Worm (Caenorhabditis elegans) whole organism, young adult: Measurements from ENCODE around the gene Y53G8AR.8.
"Not testable (repeated sequence)": the region's sequence is repeated elsewhere in the genome, so short reads cannot be mapped to it uniquely, and the experiment has no call there.

Experiments used
- F23B12.7 ChIP-seq: sonication (generic microtip); optimal IDR thresholded peaks from 2 replicates; lab custom pipeline; 2017; ENCODE audit warnings: missing genetic modification characterization, mild to moderate bottlenecking, missing compliant biosample characterization, antibody characterized with exemption, moderate library complexity; ENCODE audit not compliant: insufficient read depth
- F39B2.1 ChIP-seq: fragments of 200-800 bp; sonication (Bioruptor generic); IDR thresholded peaks from 2 replicates; pipeline ENCODE4 v1.3.6; 2022; ENCODE audit warnings: missing genetic modification reagents, missing genetic modification characterization, missing compliant biosample characterization
- F49E8.2 ChIP-seq: sonication (generic microtip); optimal IDR thresholded peaks from 3 replicates; lab custom pipeline; 2017; ENCODE audit warnings: missing genetic modification characterization, mild to moderate bottlenecking, missing compliant biosample characterization, antibody characterized with exemption, moderate library complexity; ENCODE audit not compliant: insufficient read depth
- Y56A3A.18 ChIP-seq: fragments of 200-800 bp; sonication (Bioruptor generic); IDR thresholded peaks from 2 replicates; pipeline ENCODE4 v1.3.6; 2022; ENCODE audit warnings: missing genetic modification reagents, missing genetic modification characterization, missing compliant biosample characterization
- Y95B8A.8 ChIP-seq: fragments of 200-800 bp; sonication (Bioruptor generic); IDR thresholded peaks from 2 replicates; pipeline ENCODE4 v1.3.6; 2022; ENCODE audit warnings: missing genetic modification reagents, missing genetic modification characterization, missing compliant biosample characterization
- aptf-2 ChIP-seq: fragments of 200-800 bp; sonication (Bioruptor generic); conservative IDR thresholded peaks from 2 replicates; pipeline ENCODE4 v1.3.6; 2022; ENCODE audit warnings: missing genetic modification reagents, missing genetic modification characterization, missing compliant biosample characterization
- attf-3 ChIP-seq: fragments of 200-800 bp; sonication (Bioruptor generic); conservative IDR thresholded peaks from 2 replicates; pipeline ENCODE4 v1.3.6; 2022; ENCODE audit warnings: missing genetic modification reagents, missing genetic modification characterization, missing compliant biosample characterization
- bed-2 ChIP-seq: fragments of 200-800 bp; sonication (Bioruptor generic); IDR thresholded peaks from 2 replicates; pipeline ENCODE4 v1.3.6; 2022; ENCODE audit warnings: missing genetic modification reagents, missing genetic modification characterization, missing compliant biosample characterization
- ccch-3 ChIP-seq: fragments of 200-800 bp; sonication (Bioruptor generic); optimal IDR thresholded peaks from 2 replicates; lab custom pipeline; 2018; ENCODE audit warnings: mild to moderate bottlenecking, missing genetic modification characterization, missing compliant biosample characterization
- ceh-40 ChIP-seq: fragments of 200-800 bp; sonication (Bioruptor generic); IDR thresholded peaks from 2 replicates; pipeline ENCODE4 v1.3.6; 2022; ENCODE audit warnings: missing genetic modification characterization, missing compliant biosample characterization
- ceh-91 ChIP-seq: fragments of 200-800 bp; sonication (Bioruptor generic); IDR thresholded peaks from 2 replicates; pipeline ENCODE4 v1.3.6; 2022; ENCODE audit warnings: missing genetic modification reagents, missing genetic modification characterization, missing compliant biosample characterization
- chd-7 ChIP-seq: sonication (generic microtip); optimal IDR thresholded peaks from 2 replicates; lab custom pipeline; 2016; ENCODE audit warnings: mild to moderate bottlenecking, missing genetic modification characterization, moderate library complexity, missing compliant biosample characterization
- dox-1 ChIP-seq: fragments of 200-800 bp; sonication (Bioruptor generic); IDR thresholded peaks from 2 replicates; pipeline ENCODE4 v1.3.6; 2022; ENCODE audit warnings: missing genetic modification reagents, missing genetic modification characterization, missing compliant biosample characterization
- dpl-1 ChIP-seq: fragments of 150-350 bp; optimal IDR thresholded peaks from 2 replicates; lab custom pipeline; 2014; ENCODE audit warnings: missing biosample characterization, missing genetic modification reagents, missing genetic modification characterization
- efl-1 ChIP-seq: fragments of 150-350 bp; optimal IDR thresholded peaks from 2 replicates; lab custom pipeline; 2014; ENCODE audit warnings: missing biosample characterization, missing genetic modification reagents, missing genetic modification characterization
- ekl-4 ChIP-seq: fragments of 200-800 bp; sonication (Bioruptor generic); IDR thresholded peaks from 2 replicates; pipeline ENCODE4 v1.3.6; 2022; ENCODE audit warnings: missing genetic modification reagents, missing genetic modification characterization, missing compliant biosample characterization
- hmg-1.2 ChIP-seq: fragments of 200-800 bp; sonication (Bioruptor generic); IDR thresholded peaks from 2 replicates; pipeline ENCODE4 v1.3.6; 2022; ENCODE audit warnings: missing genetic modification reagents, missing genetic modification characterization, missing compliant biosample characterization
- hmg-20 ChIP-seq: fragments of 200-800 bp; sonication (Bioruptor generic); IDR thresholded peaks from 2 replicates; pipeline ENCODE4 v1.3.6; 2022; ENCODE audit warnings: missing genetic modification reagents, missing genetic modification characterization, missing compliant biosample characterization
- lag-1 ChIP-seq: fragments of 200-800 bp; sonication (Bioruptor generic); IDR thresholded peaks from 2 replicates; pipeline ENCODE4 v1.3.6; 2022; ENCODE audit warnings: missing genetic modification reagents, missing genetic modification characterization, missing compliant biosample characterization
- let-526 ChIP-seq: fragments of 200-800 bp; sonication (Bioruptor generic); IDR thresholded peaks from 2 replicates; pipeline ENCODE4 v1.3.6; 2022; ENCODE audit warnings: missing genetic modification reagents, missing genetic modification characterization, missing compliant biosample characterization
- let-607 ChIP-seq, 2 experiments: fragments of 200-800 bp in 1 of 2; sonication (Bioruptor generic) in 1 of 2; sonication (generic microtip) in 1 of 2; optimal IDR thresholded peaks; 2 replicates each; lab custom pipeline; 2016 to 2018; ENCODE audit warnings: mild to moderate bottlenecking in 2 of 2, missing compliant biosample characterization in 2 of 2, missing genetic modification characterization in 2 of 2, moderate library complexity in 2 of 2, missing genotype in 1 of 2
- lsy-27 ChIP-seq: sonication (generic microtip); optimal IDR thresholded peaks from 2 replicates; lab custom pipeline; 2017; ENCODE audit warnings: missing genetic modification characterization, mild to moderate bottlenecking, missing compliant biosample characterization, antibody characterized with exemption, missing genotype, borderline replicate concordance; ENCODE audit not compliant: insufficient read depth
- madf-3 ChIP-seq: fragments of 200-800 bp; sonication (Bioruptor generic); IDR thresholded peaks from 2 replicates; pipeline ENCODE4 v1.3.6; 2022; ENCODE audit warnings: missing genetic modification reagents, missing genetic modification characterization, missing compliant biosample characterization
- madf-6 ChIP-seq: fragments of 200-800 bp; sonication (Bioruptor generic); IDR thresholded peaks from 2 replicates; pipeline ENCODE4 v1.3.6; 2022; ENCODE audit warnings: missing genetic modification reagents, missing genetic modification characterization, missing compliant biosample characterization
- mel-28 ChIP-seq: sonication (generic microtip); optimal IDR thresholded peaks from 2 replicates; lab custom pipeline; 2016; ENCODE audit warnings: borderline replicate concordance, mild to moderate bottlenecking, missing genetic modification characterization, missing compliant biosample characterization
- nhr-120 ChIP-seq: fragments of 200-800 bp; sonication (Bioruptor generic); IDR thresholded peaks from 2 replicates; pipeline ENCODE4 v1.3.6; 2022; ENCODE audit warnings: missing genetic modification characterization, missing compliant biosample characterization
- nhr-27 ChIP-seq: fragments of 200-800 bp; sonication (Bioruptor generic); optimal IDR thresholded peaks from 2 replicates; lab custom pipeline; 2018; ENCODE audit warnings: mild to moderate bottlenecking, missing genetic modification characterization, moderate library complexity, missing compliant biosample characterization
- nhr-80 ChIP-seq: sonication (generic microtip); optimal IDR thresholded peaks from 2 replicates; lab custom pipeline; 2016; ENCODE audit warnings: missing genetic modification characterization, missing compliant biosample characterization
- nhr-90 ChIP-seq: sonication (generic microtip); optimal IDR thresholded peaks from 2 replicates; lab custom pipeline; 2016; ENCODE audit warnings: missing genotype, mild to moderate bottlenecking, missing genetic modification characterization, missing compliant biosample characterization
- rcor-1 ChIP-seq: fragments of 200-800 bp; sonication (Bioruptor generic); IDR thresholded peaks from 2 replicates; pipeline ENCODE4 v1.3.6; 2022; ENCODE audit warnings: missing genetic modification reagents, missing genetic modification characterization, missing compliant biosample characterization
- repo-1 ChIP-seq: sonication (generic microtip); optimal IDR thresholded peaks from 2 replicates; lab custom pipeline; 2017; ENCODE audit warnings: mild to moderate bottlenecking, missing genetic modification characterization, missing compliant biosample characterization
- rpc-1 ChIP-seq, 2 experiments: fragments of 150-350 bp in 1 of 2; sonication (generic microtip) in 1 of 2; optimal IDR thresholded peaks; 2 replicates each; lab custom pipeline; 2014 to 2018; ENCODE audit warnings: missing biosample characterization in 1 of 2, missing genetic modification characterization in 1 of 2, missing genetic modification reagents in 1 of 2, missing genotype in 1 of 2
- somi-1 ChIP-seq: fragments of 200-800 bp; sonication (Bioruptor generic); optimal IDR thresholded peaks from 2 replicates; lab custom pipeline; 2018; ENCODE audit warnings: mild to moderate bottlenecking, missing genetic modification characterization, missing compliant biosample characterization
- sptf-2 ChIP-seq: fragments of 200-800 bp; sonication (Bioruptor generic); optimal IDR thresholded peaks from 2 replicates; lab custom pipeline; 2018; ENCODE audit warnings: mild to moderate bottlenecking, missing genetic modification characterization, missing compliant biosample characterization
- tbx-9 ChIP-seq: sonication (generic microtip); optimal IDR thresholded peaks from 2 replicates; lab custom pipeline; 2016; ENCODE audit warnings: borderline replicate concordance, missing genetic modification characterization, inconsistent platforms, missing compliant biosample characterization
- zfh-2 ChIP-seq: fragments of 200-800 bp; sonication (Bioruptor generic); conservative IDR thresholded peaks from 2 replicates; pipeline ENCODE4 v1.3.6; 2022; ENCODE audit warnings: missing genetic modification reagents, missing genetic modification characterization, missing compliant biosample characterization
- ztf-18 ChIP-seq: sonication (generic microtip); optimal IDR thresholded peaks from 2 replicates; lab custom pipeline; 2016; ENCODE audit warnings: missing genotype, mild to moderate bottlenecking, missing genetic modification characterization, missing compliant biosample characterization
- ztf-3 ChIP-seq: fragments of 200-800 bp; sonication (Bioruptor generic); optimal IDR thresholded peaks from 2 replicates; lab custom pipeline; 2018; ENCODE audit warnings: mild to moderate bottlenecking, missing genetic modification characterization, missing compliant biosample characterization
- ztf-6 ChIP-seq: fragments of 200-800 bp; sonication (Bioruptor generic); IDR thresholded peaks from 2 replicates; pipeline ENCODE4 v1.3.6; 2022; ENCODE audit warnings: missing genetic modification reagents, missing genetic modification characterization, missing compliant biosample characterization

The Y53G8AR.8 gene

ce11 chrIII:3259691-3260090 lies 34.4 kb downstream of the Y53G8AR.8 start, which contains the start of gene Y53G8AM.6:
Gene Y53G8AM.6, minus strand, starts transcription at chrIII:3259791.
- TF ChIP-seq bed-2 (GFP tag; lab: Robert Waterston, UW); ceh-40 (GFP tag; lab: Robert Waterston, UW); let-607 (tag; optimal IDR thresholded peaks at IDR 0.05; lab: Kevin White, UChicago): not testable (repeated sequence)

- no peak for TF ChIP-seq rcor-1 (GFP tag; lab: Robert Waterston, UW)
- TF ChIP-seq bed-2 (GFP tag; lab: Robert Waterston, UW): no peak
- TF ChIP-seq attf-3 (GFP tag; lab: Robert Waterston, UW): no peak
- no peak for TF ChIP-seq F39B2.1 (GFP tag; lab: Robert Waterston, UW)
- no peak for TF ChIP-seq repo-1 (tag; lab: Kevin White, UChicago)
- TF ChIP-seq sptf-2: no peak
- TF ChIP-seq lag-1 (GFP tag; lab: Robert Waterston, UW): no peak
- no peak for TF ChIP-seq efl-1 (GFP tag; lab: Kevin White, UChicago)
- TF ChIP-seq ceh-91 (GFP tag; lab: Robert Waterston, UW): no peak
- TF ChIP-seq F49E8.2: no peak
- no peak for TF ChIP-seq somi-1 (GFP tag; lab: Kevin White, UChicago)
- no peak for TF ChIP-seq Y95B8A.8 (GFP tag; lab: Robert Waterston, UW)
- TF ChIP-seq hmg-1.2: no peak
- no peak for TF ChIP-seq nhr-27 (tag; lab: Kevin White, UChicago)
- TF ChIP-seq ztf-18: no peak
- no peak for TF ChIP-seq hmg-20
- TF ChIP-seq Y56A3A.18 (GFP tag; lab: Robert Waterston, UW): no peak
- TF ChIP-seq, all 124 proteins: peak for 0
Observed at ce11 chrIII:3258306-3258705, 35.8 kb downstream of the Y53G8AR.8 start, which contains the start of gene nspg-7.2. Gene nspg-7.2, minus strand, starts transcription at chrIII:3258406.

ce11 chrIII:3255575-3255974 lies 38.6 kb downstream of the Y53G8AR.8 start, which contains the start of gene Y53G8AM.4:
Gene Y53G8AM.4, minus strand, starts transcription at chrIII:3255675.
- TF ChIP-seq tbx-9 (tag; lab: Kevin White, UChicago): no peak

ce11 chrIII:3255023-3255422 lies 39.1 kb downstream of the Y53G8AR.8 start:
- TF ChIP-seq hmg-20: no peak
- TF ChIP-seq mel-28: no peak
- peak; percentile 88 for TF ChIP-seq hmg-1.2
- TF ChIP-seq ccch-3 (GFP tag; lab: Kevin White, UChicago): no peak
- no peak for TF ChIP-seq attf-3 (GFP tag; lab: Robert Waterston, UW)

- no peak for TF ChIP-seq ztf-6
- TF ChIP-seq nhr-120: no peak
- no peak for TF ChIP-seq zfh-2
- TF ChIP-seq Y95B8A.8 (GFP tag; lab: Robert Waterston, UW): no peak
- peak; percentile 90 for TF ChIP-seq nhr-80 (tag; lab: Kevin White, UChicago)
- 0 out of 2 replicates have a peak, but pooled peaks have one; percentile 12 for TF ChIP-seq dox-1
- TF ChIP-seq rpc-1 (optimal IDR thresholded peaks at IDR 0.05; lab: Kevin White, UChicago): no peak
- TF ChIP-seq rpc-1 (tag; optimal IDR thresholded peaks at IDR 0.05; lab: Kevin White, UChicago): no peak
- TF ChIP-seq ekl-4: 0 out of 2 replicates have a peak, but pooled peaks have one; percentile 3
Observed at ce11 chrIII:3253736-3254135, 40.4 kb downstream of the Y53G8AR.8 start.

ce11 chrIII:3253043-3253442 lies 41.1 kb downstream of the Y53G8AR.8 start, which contains the start of gene Y53G8AL.3:
Gene Y53G8AL.3, minus strand, starts transcription at chrIII:3253143.
- TF ChIP-seq ekl-4 (no peak), nhr-90 (tag; lab: Kevin White, UChicago) (no peak), bed-2 (GFP tag; lab: Robert Waterston, UW) (no peak), ztf-3 (no peak), F23B12.7 (tag; lab: Kevin White, UChicago) (no peak), let-526 (no peak), madf-6 (GFP tag; lab: Robert Waterston, UW) (no peak), ztf-18 (no peak), lsy-27 (no peak), aptf-2 (GFP tag; lab: Robert Waterston, UW) (no peak), tbx-9 (tag; lab: Kevin White, UChicago) (no peak), efl-1 (GFP tag; lab: Kevin White, UChicago) (no peak), dpl-1 (no peak), madf-3 (GFP tag; lab: Robert Waterston, UW) (no peak), chd-7 (tag; lab: Kevin White, UChicago) (no peak)
